Worm (Caenorhabditis elegans): ENCODE measurements around the gene fbxa-1.
A peak's percentile ranks its signal among the peaks of the same experiment; 100 is the strongest.

Gene fbxa-1

DNA sequence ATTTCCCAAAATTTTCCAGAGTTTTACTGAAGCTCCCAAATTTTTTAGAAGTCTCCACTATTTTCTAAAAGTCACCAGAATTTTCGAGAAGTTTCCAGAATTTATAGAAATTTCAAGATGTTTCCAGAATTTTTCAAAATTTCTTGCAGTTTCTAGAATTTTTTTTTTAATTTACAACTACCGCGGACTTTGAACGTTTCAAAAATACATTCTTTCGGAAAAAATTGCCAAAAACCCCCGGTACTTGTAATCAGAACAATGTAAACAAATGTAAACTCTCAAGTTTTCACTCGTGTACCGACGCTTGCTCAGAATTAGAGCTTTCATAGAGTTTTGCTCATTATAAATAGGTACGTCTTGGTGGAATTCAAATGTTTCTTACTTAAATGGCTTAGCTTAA, 35.2 kb downstream of the fbxa-1 start, which contains the start of gene fbxa-39:
TSS of gene fbxa-39 (plus strand) at position 301 of the 400 bp plus-strand sequence.
- TF ChIP-seq unc-39 (tag; optimal IDR thresholded peaks at IDR 0.05), result no peak
- no peak for TF ChIP-seq nhr-42 (GFP tag; IDR thresholded peaks at IDR 0.05)
- TF ChIP-seq hlh-30 (tag; optimal IDR thresholded peaks at IDR 0.05; ENCODE audit: insufficient read depth), result no peak
- TF ChIP-seq dpl-1 (GFP tag; optimal IDR thresholded peaks at IDR 0.05), result no peak
- no peak for TF ChIP-seq lin-15B (tag; optimal IDR thresholded peaks at IDR 0.05)
- no peak for TF ChIP-seq D1046.2 (GFP tag; IDR thresholded peaks at IDR 0.05)
- TF ChIP-seq zip-2 (tag; optimal IDR thresholded peaks at IDR 0.05), result no peak
- TF ChIP-seq nhr-6 (tag; optimal IDR thresholded peaks at IDR 0.05), result no peak
- TF ChIP-seq daf-19 (GFP tag; conservative IDR thresholded peaks at IDR 0.05), result no peak
- no peak for TF ChIP-seq ctbp-1 (GFP tag; IDR thresholded peaks at IDR 0.05)
- TF ChIP-seq ces-1 (GFP tag; optimal IDR thresholded peaks at IDR 0.05), result no peak
- TF ChIP-seq spr-3 (GFP tag; optimal IDR thresholded peaks at IDR 0.05), result no peak
- TF ChIP-seq F10B5.3 (tag; optimal IDR thresholded peaks at IDR 0.05), result no peak
- no peak for TF ChIP-seq F49E8.2 (tag; optimal IDR thresholded peaks at IDR 0.05; ENCODE audit: borderline replicate concordance)
- no peak for TF ChIP-seq R02D3.7 (tag; optimal IDR thresholded peaks at IDR 0.05)

- TF ChIP-seq pqm-1 (tag; optimal IDR thresholded peaks at IDR 0.05), result peak; percentile 5
- no peak for TF ChIP-seq nhr-76 (tag; optimal IDR thresholded peaks at IDR 0.05)
Observed at ce11 chrIII:2272075-2272474, 35.9 kb downstream of the fbxa-1 start, which contains the start of gene fbxa-48. Gene fbxa-48 (minus strand): TSS chrIII:2272175.

DNA sequence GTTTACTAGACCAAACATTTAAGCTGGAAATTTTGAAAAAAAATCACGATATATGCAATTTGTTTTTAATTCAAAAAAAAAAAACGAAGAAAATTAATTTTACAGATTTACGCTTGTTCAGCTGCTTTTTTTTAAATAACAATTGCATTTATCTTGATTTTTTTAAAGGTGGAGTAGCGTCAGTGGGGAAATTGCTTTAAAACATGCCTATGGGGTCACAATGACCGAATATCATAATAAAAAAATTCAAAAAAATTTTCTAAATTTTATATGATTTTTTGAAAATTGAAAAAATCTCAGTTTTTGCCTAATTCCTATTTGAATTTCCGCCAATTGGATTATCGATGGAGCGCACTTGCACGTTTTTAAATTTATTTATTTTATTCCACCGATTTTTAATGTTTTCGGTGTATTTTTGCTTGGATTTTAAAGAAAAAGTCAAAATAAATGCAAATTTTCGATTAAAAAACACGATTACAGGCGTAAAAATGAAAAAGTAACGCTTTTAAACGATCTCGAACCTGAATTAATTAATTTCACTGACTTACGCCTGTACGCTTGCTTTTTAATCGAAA, 36.8 kb downstream of the fbxa-1 start:
- TF ChIP-seq lin-38 (GFP tag; IDR thresholded peaks at IDR 0.05), result peak; percentile 67

DNA sequence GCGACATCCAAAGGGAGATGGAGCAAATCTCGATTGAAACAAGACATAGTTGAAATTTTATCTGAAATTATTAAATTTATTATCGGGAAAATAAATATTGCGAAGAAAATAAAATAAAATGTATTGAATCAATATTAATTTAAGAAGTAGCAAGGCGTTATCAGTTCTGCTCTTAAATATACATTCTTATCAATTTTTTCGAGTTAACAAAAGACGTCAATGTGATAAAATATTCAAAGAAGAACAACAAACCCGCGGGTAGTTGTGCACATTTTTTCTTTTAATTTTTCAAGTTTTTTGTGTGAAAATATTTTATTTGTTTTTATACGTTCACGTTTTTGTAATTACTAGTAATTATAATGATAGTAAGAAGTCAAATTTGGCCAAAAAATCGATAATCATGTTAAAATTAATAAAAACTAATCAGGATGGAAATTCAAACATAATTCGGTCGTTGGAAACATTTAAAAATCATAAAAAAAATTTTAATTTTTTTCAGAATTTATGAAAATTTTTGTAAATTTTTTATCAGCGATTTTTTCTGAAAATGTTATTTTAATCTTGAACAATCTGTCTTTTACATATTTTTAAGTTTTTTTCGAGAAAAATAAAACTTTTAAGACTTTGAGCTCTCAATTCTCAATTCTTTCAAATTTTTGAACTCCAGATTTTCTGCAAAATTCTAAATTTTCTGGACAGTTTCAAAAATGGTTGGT, 41.8 kb downstream of the fbxa-1 start, which contains the start of gene fbxa-9:
TSS of gene fbxa-9 (plus strand) at position 666 of the 716 bp plus-strand sequence.
- TF ChIP-seq Y5F2A.4 (GFP tag; optimal IDR thresholded peaks at IDR 0.05) (no peak), nhr-28 (tag; optimal IDR thresholded peaks at IDR 0.05) (peak; percentile 42), jun-1 (tag; optimal IDR thresholded peaks at IDR 0.05) (no peak), pqm-1 (tag; optimal IDR thresholded peaks at IDR 0.05) (peak; percentile 55)

- TF ChIP-seq hlh-11 (tag; optimal IDR thresholded peaks at IDR 0.05) (no peak), arid-1 (GFP tag; conservative IDR thresholded peaks at IDR 0.05) (no peak), dmd-9 (GFP tag; IDR thresholded peaks at IDR 0.05) (no peak), F37D6.2 (tag; optimal IDR thresholded peaks at IDR 0.05) (no peak), ztf-11 (tag; optimal IDR thresholded peaks at IDR 0.05) (no peak), ztf-7 (tag; optimal IDR thresholded peaks at IDR 0.05) (no peak), nhr-237 (tag; optimal IDR thresholded peaks at IDR 0.05) (no peak), F44E2.7 (GFP tag; IDR thresholded peaks at IDR 0.05) (no peak), Y75B8A.6 (GFP tag; IDR thresholded peaks at IDR 0.05) (no peak), spr-3 (GFP tag; optimal IDR thresholded peaks at IDR 0.05) (no peak), ZK546.5 (tag; optimal IDR thresholded peaks at IDR 0.05) (no peak), ZK337.2 (GFP tag; IDR thresholded peaks at IDR 0.05) (no peak), Y5F2A.4 (GFP tag; optimal IDR thresholded peaks at IDR 0.05) (no peak), nhr-10 (tag; optimal IDR thresholded peaks at IDR 0.05) (no peak)
Observed at ce11 chrIII:2262942-2263341, 45.0 kb downstream of the fbxa-1 start, which contains the start of gene Y54F10BM.6. Gene Y54F10BM.6 (plus strand): TSS chrIII:2263242.

All from whole organism, L4 larva.